Worm (Caenorhabditis elegans) whole organism, late embryonic: Measurements from ENCODE around the gene cra-1.

Source experiments
- F13H6.1 ChIP-seq: sonication (generic microtip); optimal IDR thresholded peaks from 2 replicates; lab custom pipeline; 2016; ENCODE audit warnings: missing genetic modification characterization, missing compliant biosample characterization
- K02D7.2 ChIP-seq: sonication (generic microtip); optimal IDR thresholded peaks from 2 replicates; lab custom pipeline; 2017; ENCODE audit warnings: mild to moderate bottlenecking, missing genetic modification characterization, missing compliant biosample characterization
- ama-1 ChIP-seq: fragments of 150-350 bp; optimal IDR thresholded peaks from 2 replicates; lab custom pipeline; 2014
- ceh-14 ChIP-seq: sonication (generic microtip); optimal IDR thresholded peaks from 2 replicates; lab custom pipeline; 2016; ENCODE audit warnings: missing genotype, missing genetic modification characterization, missing compliant biosample characterization
- ceh-22 ChIP-seq: sonication (generic microtip); optimal IDR thresholded peaks from 2 replicates; lab custom pipeline; 2017; ENCODE audit warnings: missing biosample characterization, missing genetic modification characterization
- ceh-24 ChIP-seq: sonication (generic microtip); optimal IDR thresholded peaks from 2 replicates; lab custom pipeline; 2016; ENCODE audit warnings: mild to moderate bottlenecking, missing genetic modification characterization, missing compliant biosample characterization
- ceh-30 ChIP-seq: fragments of 150-350 bp; optimal IDR thresholded peaks from 2 replicates; lab custom pipeline; 2014; ENCODE audit warnings: missing biosample characterization, missing genetic modification characterization
- ceh-31 ChIP-seq: sonication (generic microtip); optimal IDR thresholded peaks from 2 replicates; lab custom pipeline; 2016; ENCODE audit warnings: missing genetic modification characterization, missing compliant biosample characterization
- ceh-34 ChIP-seq: sonication (generic microtip); optimal IDR thresholded peaks from 2 replicates; lab custom pipeline; 2016; ENCODE audit warnings: mild to moderate bottlenecking, missing genetic modification characterization, missing compliant biosample characterization
- ceh-45 ChIP-seq: fragments of 200-800 bp; sonication (Bioruptor generic); IDR thresholded peaks from 2 replicates; pipeline ENCODE4 v1.3.6; 2022; ENCODE audit warnings: missing genetic modification reagents, missing genetic modification characterization, missing compliant biosample characterization
- ceh-6 ChIP-seq: fragments of 200-800 bp; sonication (Bioruptor generic); optimal IDR thresholded peaks from 2 replicates; lab custom pipeline; 2018; ENCODE audit warnings: mild to moderate bottlenecking, missing genetic modification characterization, missing compliant biosample characterization
- ceh-9 ChIP-seq: sonication (generic microtip); optimal IDR thresholded peaks from 2 replicates; lab custom pipeline; 2016; ENCODE audit warnings: mild to moderate bottlenecking, missing genetic modification characterization, inconsistent platforms, missing compliant biosample characterization
- che-1 ChIP-seq: sonication (generic microtip); optimal IDR thresholded peaks from 2 replicates; lab custom pipeline; 2016; ENCODE audit warnings: mild to moderate bottlenecking, missing genetic modification characterization, missing compliant biosample characterization
- dve-1 ChIP-seq: sonication (generic microtip); optimal IDR thresholded peaks from 2 replicates; lab custom pipeline; 2017; ENCODE audit warnings: antibody characterized with exemption, mild to moderate bottlenecking, missing genetic modification characterization, missing compliant biosample characterization
- elt-2 ChIP-seq: sonication (generic microtip); optimal IDR thresholded peaks from 2 replicates; lab custom pipeline; 2016; ENCODE audit warnings: missing genetic modification reagents, missing genetic modification characterization, missing compliant biosample characterization
- elt-4 ChIP-seq: sonication (generic microtip); optimal IDR thresholded peaks from 2 replicates; lab custom pipeline; 2016; ENCODE audit warnings: missing genetic modification characterization, missing compliant biosample characterization
- hlh-13 ChIP-seq: fragments of 200-800 bp; sonication (Bioruptor generic); optimal IDR thresholded peaks from 2 replicates; lab custom pipeline; 2018; ENCODE audit warnings: mild to moderate bottlenecking, missing genetic modification characterization, missing compliant biosample characterization
- hlh-15 ChIP-seq: sonication (generic microtip); optimal IDR thresholded peaks from 2 replicates; lab custom pipeline; 2016; ENCODE audit warnings: missing genetic modification characterization, missing compliant biosample characterization
- hlh-30 ChIP-seq: sonication (generic microtip); optimal IDR thresholded peaks from 2 replicates; lab custom pipeline; 2017; ENCODE audit warnings: antibody characterized with exemption, missing genetic modification characterization, missing compliant biosample characterization; ENCODE audit not compliant: insufficient read depth
- hlh-6 ChIP-seq: sonication (generic microtip); optimal IDR thresholded peaks from 2 replicates; lab custom pipeline; 2016; ENCODE audit warnings: missing genotype, missing genetic modification characterization, missing compliant biosample characterization
- lim-6 ChIP-seq: sonication (generic microtip); optimal IDR thresholded peaks from 2 replicates; lab custom pipeline; 2016; ENCODE audit warnings: missing genetic modification characterization, missing compliant biosample characterization
- madf-2 ChIP-seq: sonication (generic microtip); optimal IDR thresholded peaks from 2 replicates; lab custom pipeline; 2017; ENCODE audit warnings: missing genetic modification characterization, missing compliant biosample characterization
- nfya-1 ChIP-seq: sonication (generic microtip); optimal IDR thresholded peaks from 2 replicates; lab custom pipeline; 2017; ENCODE audit warnings: missing genetic modification characterization, mild to moderate bottlenecking, missing compliant biosample characterization, antibody characterized with exemption, moderate library complexity
- nhr-11 ChIP-seq: fragments of 150-350 bp; optimal IDR thresholded peaks from 2 replicates; lab custom pipeline; 2014; ENCODE audit warnings: missing biosample characterization, missing genetic modification characterization
- npax-4 ChIP-seq: sonication (generic microtip); optimal IDR thresholded peaks from 2 replicates; lab custom pipeline; 2016; ENCODE audit warnings: missing genetic modification characterization, missing compliant biosample characterization
- pax-1 ChIP-seq: fragments of 150-350 bp; optimal IDR thresholded peaks from 2 replicates; lab custom pipeline; 2014; ENCODE audit warnings: missing biosample characterization, missing genetic modification characterization
- pha-4 ChIP-seq: fragments of 150-350 bp; optimal IDR thresholded peaks from 2 replicates; lab custom pipeline; 2018; ENCODE audit warnings: missing biosample characterization, missing genetic modification reagents, missing genetic modification characterization
- ref-2 ChIP-seq: sonication (generic microtip); optimal IDR thresholded peaks from 2 replicates; lab custom pipeline; 2016; ENCODE audit warnings: missing genetic modification characterization, missing compliant biosample characterization
- sdc-2 ChIP-seq: sonication (generic microtip); optimal IDR thresholded peaks from 2 replicates; lab custom pipeline; 2016; ENCODE audit warnings: missing genotype, missing genetic modification characterization, missing compliant biosample characterization
- sox-2 ChIP-seq: fragments of 200-800 bp; sonication (Bioruptor generic); IDR thresholded peaks from 2 replicates; pipeline ENCODE4 v1.3.6; 2022; ENCODE audit warnings: missing genetic modification reagents, missing genetic modification characterization, missing compliant biosample characterization
- sox-4 ChIP-seq: sonication (generic microtip); optimal IDR thresholded peaks from 2 replicates; lab custom pipeline; 2017; ENCODE audit warnings: mild to moderate bottlenecking, missing genetic modification characterization, inconsistent platforms, missing compliant biosample characterization
- tbx-2 ChIP-seq: sonication (generic microtip); optimal IDR thresholded peaks from 2 replicates; lab custom pipeline; 2016; ENCODE audit warnings: missing genetic modification characterization, missing compliant biosample characterization
- tbx-7 ChIP-seq: sonication (generic microtip); optimal IDR thresholded peaks from 2 replicates; lab custom pipeline; 2016; ENCODE audit warnings: missing genotype, missing genetic modification characterization, missing compliant biosample characterization
- ttx-3 ChIP-seq: sonication (generic microtip); optimal IDR thresholded peaks from 2 replicates; lab custom pipeline; 2016; ENCODE audit warnings: missing genetic modification reagents, missing genetic modification characterization, missing compliant biosample characterization

Gene cra-1

ce11 chrIII:6856709-6857108 lies 12.6 kb downstream of the cra-1 start, which contains the start of gene zak-1:
zak-1 (minus strand) TSS chrIII:6856809.
- TF ChIP-seq ceh-31 (tag; lab: Kevin White, UChicago) (no peak), nfya-1 (tag; lab: Kevin White, UChicago) (no peak), sox-4 (tag; lab: Kevin White, UChicago) (no peak), che-1 (no peak), ceh-45 (GFP tag; lab: Robert Waterston, UW) (no peak), hlh-6 (tag; lab: Kevin White, UChicago) (no peak), ama-1 (lab: Kevin White, UChicago) (no peak), ceh-14 (no peak), ceh-22 (no peak), lim-6 (tag; lab: Kevin White, UChicago) (no peak), ceh-30 (no peak)

- TF ChIP-seq elt-2 (peak; percentile 30), dve-1 (tag; lab: Kevin White, UChicago) (no peak)
- TF ChIP-seq, all 69 proteins: peak for 1
These were observed 19.0 kb downstream of the cra-1 start, which contains the start of gene srv-1 for ce11 chrIII:6850255-6850654. srv-1 (plus strand) TSS chrIII:6850385.

ce11 chrIII:6848654-6849204 lies 20.5 kb downstream of the cra-1 start, which contains the start of gene dhhc-5:
dhhc-5 (minus strand) TSS chrIII:6849059.
- TF ChIP-seq nhr-11 (no peak), hlh-30 (tag; lab: Kevin White, UChicago) (peak; percentile 0), lim-6 (tag; lab: Kevin White, UChicago) (no peak), hlh-6 (tag; lab: Kevin White, UChicago) (no peak), tbx-7 (tag; lab: Kevin White, UChicago) (no peak)
- TF ChIP-seq, all 69 proteins: peak for 1

DNA sequence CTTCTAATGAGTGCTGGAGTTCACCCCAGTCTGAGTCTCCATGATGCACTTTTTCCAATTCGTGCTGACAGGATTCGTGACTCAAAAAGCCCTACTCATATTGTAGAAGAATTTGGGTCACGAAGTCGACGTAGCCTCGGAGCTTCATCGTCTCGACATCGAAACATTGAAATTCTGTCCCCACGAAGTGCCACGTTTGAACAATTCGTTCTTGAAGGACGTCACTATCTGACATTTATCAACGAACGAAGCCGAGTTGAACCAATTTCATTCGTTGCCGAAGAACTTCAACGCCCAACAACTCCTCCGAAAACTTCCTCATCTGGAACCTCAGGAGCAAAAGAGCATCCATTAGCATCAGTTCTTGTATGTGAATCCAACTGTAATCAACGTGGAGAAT lies 30.2 kb downstream of the cra-1 start:
- no peak for TF ChIP-seq hlh-13
- no peak for TF ChIP-seq tbx-2 (tag; lab: Kevin White, UChicago)
- no peak for TF ChIP-seq dve-1 (tag; lab: Kevin White, UChicago)
- TF ChIP-seq madf-2 (tag; lab: Kevin White, UChicago), result no peak
- TF ChIP-seq K02D7.2 (tag; lab: Kevin White, UChicago), result no peak
- no peak for TF ChIP-seq pha-4
- no peak for TF ChIP-seq elt-4
- no peak for TF ChIP-seq ceh-31 (tag; lab: Kevin White, UChicago)
- no peak for TF ChIP-seq ceh-30
- TF ChIP-seq sdc-2 (tag; lab: Kevin White, UChicago), result no peak
- no peak for TF ChIP-seq ceh-14
- TF ChIP-seq ceh-6 (GFP tag; lab: Kevin White, UChicago), result no peak

DNA sequence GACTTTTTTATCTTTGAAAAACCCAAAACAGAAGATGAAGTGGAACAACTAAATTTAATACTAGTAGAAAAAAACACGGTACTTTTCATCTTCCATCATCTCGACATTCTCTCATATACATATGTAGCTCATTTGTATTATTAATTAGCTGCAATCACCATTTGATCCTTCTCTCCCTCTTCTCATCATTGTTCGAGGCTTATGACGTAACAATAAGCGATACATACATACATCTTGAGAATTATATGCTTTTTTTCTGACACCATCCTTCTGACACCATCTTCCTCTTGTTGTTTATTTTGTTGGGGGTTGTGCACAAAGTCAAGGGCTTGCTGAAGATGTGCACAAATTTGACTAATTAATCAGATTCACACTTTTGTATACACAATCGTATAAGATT lies 31.9 kb downstream of the cra-1 start:
- no peak for TF ChIP-seq F13H6.1 (tag; lab: Kevin White, UChicago)
- TF ChIP-seq, all 69 proteins: peak for 0

ce11 chrIII:6831312-6831711 lies 37.9 kb downstream of the cra-1 start:
- no peak for TF ChIP-seq hlh-30 (tag; lab: Kevin White, UChicago)
- TF ChIP-seq ceh-34 (tag; lab: Kevin White, UChicago), result peak; percentile 7

- TF ChIP-seq ttx-3 (tag; lab: Kevin White, UChicago) (no peak), ceh-22 (no peak), hlh-30 (tag; lab: Kevin White, UChicago) (peak; percentile 24), elt-2 (peak; percentile 50)
These were observed 43.1 kb downstream of the cra-1 start for ce11 chrIII:6826137-6826536.

ce11 chrIII:6822790-6823189 lies 46.5 kb downstream of the cra-1 start:
- no peak for TF ChIP-seq ceh-30
- TF ChIP-seq npax-4 (tag; lab: Kevin White, UChicago), result no peak
- no peak for TF ChIP-seq sox-2 (GFP tag; lab: Robert Waterston, UW)
- no peak for TF ChIP-seq sdc-2 (tag; lab: Kevin White, UChicago)
- TF ChIP-seq ref-2 (tag; lab: Kevin White, UChicago), result no peak
- no peak for TF ChIP-seq che-1
- no peak for TF ChIP-seq ceh-6 (GFP tag; lab: Kevin White, UChicago)
- TF ChIP-seq pax-1, result no peak
- no peak for TF ChIP-seq hlh-15
- no peak for TF ChIP-seq ceh-9
- no peak for TF ChIP-seq ceh-24 (tag; lab: Kevin White, UChicago)
- TF ChIP-seq ceh-34 (tag; lab: Kevin White, UChicago), result no peak
- no peak for TF ChIP-seq ama-1 (lab: Kevin White, UChicago)
